Fruit fly (Drosophila melanogaster) whole organism, pupa: ENCODE results near the gene ppk27.

Experiments
- CG10348 ChIP-seq: fragments of 200-800 bp; sonication (Bioruptor generic); IDR thresholded peaks from 2 replicates; pipeline ENCODE4 v1.3.6; 2022; ENCODE audit warnings: missing biosample characterization, missing genetic modification characterization
- CG12605 ChIP-seq: fragments of 200-800 bp; sonication (Bioruptor generic); IDR thresholded peaks from 2 replicates; pipeline ENCODE4 v1.3.6; 2022; ENCODE audit warnings: missing biosample characterization, missing genetic modification characterization
- CG13204 ChIP-seq: fragments of 200-800 bp; sonication (Bioruptor generic); optimal IDR thresholded peaks from 2 replicates; lab custom pipeline; 2018; ENCODE audit warnings: missing biosample characterization, mild to moderate bottlenecking, missing genetic modification characterization, moderate library complexity
- CG14655 ChIP-seq: fragments of 200-800 bp; sonication (Bioruptor generic); optimal IDR thresholded peaks from 3 replicates; lab custom pipeline; 2017; ENCODE audit warnings: mild to moderate bottlenecking, missing biosample characterization, missing genetic modification reagents, missing genetic modification characterization
- CG15710 ChIP-seq: fragments of 200-800 bp; sonication (Bioruptor generic); optimal IDR thresholded peaks from 2 replicates; lab custom pipeline; 2018; ENCODE audit warnings: missing biosample characterization, mild to moderate bottlenecking, missing genetic modification characterization, moderate library complexity
- CG17806 ChIP-seq: fragments of 200-800 bp; sonication (Bioruptor generic); optimal IDR thresholded peaks from 2 replicates; lab custom pipeline; 2018; ENCODE audit warnings: missing biosample characterization, mild to moderate bottlenecking, missing genetic modification characterization, moderate library complexity
- CG32121 ChIP-seq: fragments of 200-800 bp; sonication (Bioruptor generic); IDR thresholded peaks from 2 replicates; pipeline ENCODE4 v1.3.6; 2022; ENCODE audit warnings: missing biosample characterization, missing genetic modification characterization
- CG34367 ChIP-seq: fragments of 200-800 bp; sonication (Bioruptor generic); optimal IDR thresholded peaks from 2 replicates; lab custom pipeline; 2018; ENCODE audit warnings: missing biosample characterization, mild to moderate bottlenecking, missing genetic modification characterization
- CG4496 ChIP-seq: fragments of 200-800 bp; sonication (Bioruptor generic); IDR thresholded peaks from 3 replicates; pipeline ENCODE4 v1.3.6; 2022; ENCODE audit warnings: missing biosample characterization, missing genetic modification characterization
- CG8159 ChIP-seq: fragments of 200-800 bp; sonication (Bioruptor generic); optimal IDR thresholded peaks from 3 replicates; lab custom pipeline; 2018; ENCODE audit warnings: missing biosample characterization, mild to moderate bottlenecking, missing genetic modification characterization, moderate library complexity
- CG8301 ChIP-seq: fragments of 200-800 bp; sonication (Bioruptor generic); optimal IDR thresholded peaks from 2 replicates; lab custom pipeline; 2018; ENCODE audit warnings: missing biosample characterization, mild to moderate bottlenecking, missing genetic modification characterization
- CG9948 ChIP-seq: fragments of 200-800 bp; sonication (Bioruptor generic); optimal IDR thresholded peaks from 2 replicates; lab custom pipeline; 2018; ENCODE audit warnings: missing biosample characterization, mild to moderate bottlenecking, missing genetic modification characterization, moderate library complexity
- D1 ChIP-seq: fragments of 200-800 bp; sonication (Bioruptor generic); optimal IDR thresholded peaks from 2 replicates; lab custom pipeline; 2018; ENCODE audit warnings: missing biosample characterization, mild to moderate bottlenecking, missing genetic modification characterization, moderate library complexity
- EcR ChIP-seq: fragments of 200-800 bp; sonication (Bioruptor generic); optimal IDR thresholded peaks from 3 replicates; lab custom pipeline; 2019; ENCODE audit warnings: missing biosample characterization, missing genetic modification characterization, mild to moderate bottlenecking, moderate library complexity, missing genetic modification reagents
- Ets98B ChIP-seq: fragments of 200-800 bp; sonication (Bioruptor generic); IDR thresholded peaks from 2 replicates; pipeline ENCODE4 v1.3.6; 2022; ENCODE audit warnings: missing biosample characterization, missing genetic modification characterization
- Pif1A ChIP-seq: fragments of 200-800 bp; sonication (Bioruptor generic); optimal IDR thresholded peaks from 3 replicates; lab custom pipeline; 2016; ENCODE audit warnings: missing biosample characterization, missing genetic modification characterization
- Pif1B ChIP-seq: fragments of 200-800 bp; sonication (Bioruptor generic); optimal IDR thresholded peaks from 3 replicates; lab custom pipeline; 2016; ENCODE audit warnings: missing biosample characterization, missing genetic modification characterization
- Snoo ChIP-seq: fragments of 200-800 bp; sonication (Bioruptor generic); optimal IDR thresholded peaks from 3 replicates; lab custom pipeline; 2017; ENCODE audit warnings: missing biosample characterization, mild to moderate bottlenecking, missing genetic modification characterization, inconsistent platforms
- fd96Ca ChIP-seq: fragments of 200-800 bp; sonication (Bioruptor generic); IDR thresholded peaks from 3 replicates; pipeline ENCODE4 v1.3.6; 2022; ENCODE audit warnings: missing biosample characterization, missing genetic modification characterization
- gl ChIP-seq: fragments of 200-800 bp; sonication (Bioruptor generic); optimal IDR thresholded peaks from 2 replicates; lab custom pipeline; 2018; ENCODE audit warnings: missing biosample characterization, mild to moderate bottlenecking, missing genetic modification characterization
- rn ChIP-seq: fragments of 200-800 bp; sonication (Bioruptor generic); IDR thresholded peaks from 2 replicates; pipeline ENCODE4 v1.3.6; 2022; ENCODE audit warnings: missing biosample characterization, missing genetic modification characterization

ppk27 gene

dm6 chr3L:3783436-3783835 is 28.4 kb upstream of the ppk27 start:
- TF ChIP-seq CG17806 (tag; lab: Kevin White, UChicago) (no peak), CG34367 (tag; lab: Kevin White, UChicago) (no peak), CG13204 (no peak), Snoo (tag; lab: Kevin White, UChicago) (no peak), fd96Ca (GFP tag; lab: Robert Waterston, UW) (no peak), CG8301 (tag; lab: Kevin White, UChicago) (no peak), gl (tag; lab: Kevin White, UChicago) (no peak), CG4496 (no peak), rn (GFP tag; lab: Robert Waterston, UW) (no peak), CG14655 (GFP tag; lab: Kevin White, UChicago) (no peak), CG12605 (GFP tag; lab: Robert Waterston, UW) (no peak), CG10348 (GFP tag; lab: Robert Waterston, UW) (no peak), CG9948 (tag; lab: Kevin White, UChicago) (no peak), CG32121 (GFP tag; lab: Robert Waterston, UW) (no peak), EcR (no peak), Ets98B (no peak), Pif1B (GFP tag; lab: Kevin White, UChicago) (no peak)

dm6 chr3L:3782584-3783218 is 27.7 kb upstream of the ppk27 start:
- no peak for TF ChIP-seq Pif1A (GFP tag; lab: Kevin White, UChicago)
- TF ChIP-seq CG9948 (tag; lab: Kevin White, UChicago), result no peak
- no peak for TF ChIP-seq CG14655 (GFP tag; lab: Kevin White, UChicago)
- no peak for TF ChIP-seq CG15710 (tag; lab: Kevin White, UChicago)
- peak; percentile 34 for TF ChIP-seq EcR
- no peak for TF ChIP-seq Pif1B (GFP tag; lab: Kevin White, UChicago)
- TF ChIP-seq Snoo (tag; lab: Kevin White, UChicago), result no peak
- no peak for TF ChIP-seq CG34367 (tag; lab: Kevin White, UChicago)
- peak; percentile 19 for TF ChIP-seq CG8159 (tag; lab: Kevin White, UChicago)
- no peak for TF ChIP-seq fd96Ca (GFP tag; lab: Robert Waterston, UW)
- no peak for TF ChIP-seq CG4496
- peak; percentile 19 for TF ChIP-seq gl (tag; lab: Kevin White, UChicago)
- no peak for TF ChIP-seq Ets98B
- TF ChIP-seq rn (GFP tag; lab: Robert Waterston, UW), result no peak
- TF ChIP-seq CG32121 (GFP tag; lab: Robert Waterston, UW), result no peak
- no peak for TF ChIP-seq CG8301 (tag; lab: Kevin White, UChicago)
- no peak for TF ChIP-seq CG17806 (tag; lab: Kevin White, UChicago)
- TF ChIP-seq CG10348 (GFP tag; lab: Robert Waterston, UW), result no peak
- no peak for TF ChIP-seq D1 (tag; lab: Kevin White, UChicago)
- TF ChIP-seq CG12605 (GFP tag; lab: Robert Waterston, UW), result no peak
- TF ChIP-seq CG13204, result no peak
- TF ChIP-seq, all 21 proteins: peak for 3

- TF ChIP-seq D1 (tag; lab: Kevin White, UChicago), result no peak
- 0 out of 2 replicates have a peak, but pooled peaks have one; percentile 12 for TF ChIP-seq Ets98B
- peak; percentile 25 for TF ChIP-seq CG14655 (GFP tag; lab: Kevin White, UChicago)
- peak; percentile 13 for TF ChIP-seq CG8301 (tag; lab: Kevin White, UChicago)
- TF ChIP-seq CG4496, result 0 out of 3 replicates have a peak, but pooled peaks have one; percentile 29
- TF ChIP-seq EcR, result no peak
- peak; percentile 23 for TF ChIP-seq CG17806 (tag; lab: Kevin White, UChicago)
- no peak for TF ChIP-seq CG10348 (GFP tag; lab: Robert Waterston, UW)
- TF ChIP-seq CG8159 (tag; lab: Kevin White, UChicago), result peak; percentile 29
Observed at dm6 chr3L:3778463-3778862, 23.5 kb upstream of the ppk27 start.

- no peak for TF ChIP-seq fd96Ca (GFP tag; lab: Robert Waterston, UW)
- no peak for TF ChIP-seq CG34367 (tag; lab: Kevin White, UChicago)
- TF ChIP-seq EcR, result no peak
- TF ChIP-seq CG15710 (tag; lab: Kevin White, UChicago), result no peak
- TF ChIP-seq Ets98B, result no peak
- TF ChIP-seq Snoo (tag; lab: Kevin White, UChicago), result no peak
- TF ChIP-seq CG8301 (tag; lab: Kevin White, UChicago), result no peak
- TF ChIP-seq CG13204, result no peak
- TF ChIP-seq CG4496, result no peak
- no peak for TF ChIP-seq rn (GFP tag; lab: Robert Waterston, UW)
- TF ChIP-seq CG14655 (GFP tag; lab: Kevin White, UChicago), result no peak
Observed at dm6 chr3L:3776559-3777097, 21.6 kb upstream of the ppk27 start.

- TF ChIP-seq CG9948 (tag; lab: Kevin White, UChicago) (no peak), CG17806 (tag; lab: Kevin White, UChicago) (no peak), gl (tag; lab: Kevin White, UChicago) (no peak), Pif1A (GFP tag; lab: Kevin White, UChicago) (no peak), CG14655 (GFP tag; lab: Kevin White, UChicago) (no peak), rn (GFP tag; lab: Robert Waterston, UW) (no peak), EcR (no peak), D1 (tag; lab: Kevin White, UChicago) (no peak), CG15710 (tag; lab: Kevin White, UChicago) (no peak), Snoo (tag; lab: Kevin White, UChicago) (no peak), CG32121 (GFP tag; lab: Robert Waterston, UW) (no peak), CG12605 (GFP tag; lab: Robert Waterston, UW) (no peak), Pif1B (GFP tag; lab: Kevin White, UChicago) (no peak), CG13204 (no peak), CG8159 (tag; lab: Kevin White, UChicago) (no peak), CG4496 (no peak), CG8301 (tag; lab: Kevin White, UChicago) (no peak), Ets98B (no peak), fd96Ca (GFP tag; lab: Robert Waterston, UW) (no peak)
Observed at dm6 chr3L:3773317-3773716, 18.3 kb upstream of the ppk27 start.
